Worm (Caenorhabditis elegans) whole organism, L4 larva: Measurements from ENCODE around the gene skr-19.

Source experiments
- F49E8.2 ChIP-seq: sonication (generic microtip); optimal IDR thresholded peaks from 2 replicates; lab custom pipeline; 2016; ENCODE audit warnings: missing compliant biosample characterization, mild to moderate bottlenecking, missing genetic modification characterization, borderline replicate concordance
- aha-1 ChIP-seq: fragments of 150-350 bp; peaks from one replicate; lab custom pipeline; 2014; ENCODE audit warnings: missing biosample characterization, missing genetic modification characterization
- hlh-30 ChIP-seq: sonication (generic microtip); optimal IDR thresholded peaks from 2 replicates; lab custom pipeline; 2017; ENCODE audit warnings: antibody characterized with exemption, mild to moderate bottlenecking, missing genetic modification characterization, missing compliant biosample characterization; ENCODE audit not compliant: insufficient read depth
- lin-39 ChIP-seq: fragments of 150-350 bp; optimal IDR thresholded peaks from 2 replicates; lab custom pipeline; 2014; ENCODE audit warnings: missing biosample characterization, missing genetic modification reagents, missing genetic modification characterization
- nhr-42 ChIP-seq: fragments of 200-800 bp; sonication (Bioruptor generic); IDR thresholded peaks from 2 replicates; pipeline ENCODE4 v1.3.6; 2022; ENCODE audit warnings: missing genetic modification characterization, missing compliant biosample characterization
- pha-4 ChIP-seq, 2 experiments: fragments of 150-350 bp in 1 of 2; fragments of 200-800 bp in 1 of 2; sonication (Bioruptor generic) in 1 of 2; IDR thresholded peaks in 1 of 2; optimal IDR thresholded peaks in 1 of 2; 2 replicates each; pipeline versions ENCODE4 v1.3.6 to Lab custom; 2014 to 2022; ENCODE audit warnings: missing genetic modification characterization in 2 of 2, missing genetic modification reagents in 2 of 2, missing biosample characterization in 1 of 2, missing compliant biosample characterization in 1 of 2
- php-3 ChIP-seq: fragments of 200-800 bp; sonication (Bioruptor generic); IDR thresholded peaks from 2 replicates; pipeline ENCODE4 v1.3.6; 2022; ENCODE audit warnings: missing genetic modification reagents, missing genetic modification characterization, missing compliant biosample characterization
- pqm-1 ChIP-seq: sonication (generic microtip); optimal IDR thresholded peaks from 2 replicates; lab custom pipeline; 2017; ENCODE audit warnings: missing biosample characterization, missing genetic modification characterization

DNA sequence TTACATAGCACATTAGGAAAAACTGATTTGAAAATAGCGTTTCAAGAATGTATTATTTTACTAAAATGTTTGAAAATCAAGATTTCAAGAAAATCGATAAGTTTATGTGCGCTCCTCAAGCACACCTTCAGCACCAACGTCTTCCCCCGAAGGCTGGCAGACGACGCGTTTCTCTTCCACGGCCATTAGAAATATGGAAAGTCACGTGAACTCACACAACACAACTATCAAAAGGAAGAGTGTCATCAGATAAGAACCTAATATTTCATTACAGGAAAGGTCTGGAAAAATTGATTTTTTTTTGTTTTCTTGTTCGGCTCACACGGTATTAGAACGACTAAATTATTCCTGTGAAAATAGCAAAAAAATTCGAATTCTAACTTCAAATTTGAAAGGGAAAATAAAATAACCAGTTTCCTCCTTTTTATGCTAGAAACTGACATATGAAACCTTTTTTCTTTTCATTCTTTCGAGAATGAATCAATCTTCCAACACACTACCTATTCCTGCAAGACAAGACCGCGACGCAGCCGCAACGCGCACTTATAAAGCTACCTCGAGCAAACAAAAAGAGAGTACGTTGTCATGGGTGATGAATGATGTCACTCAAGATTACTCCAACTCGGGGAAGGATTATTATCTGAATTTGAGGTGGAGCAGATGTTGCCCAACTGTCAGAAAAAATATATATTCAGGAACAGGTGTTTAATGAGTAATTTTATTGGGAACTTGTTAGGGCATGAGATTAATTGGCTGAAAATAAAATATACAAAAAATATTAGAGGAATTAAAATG is 800 bp upstream of the skr-19 start:
- TF ChIP-seq aha-1 (tag; lab: Kevin White, UChicago) = no peak
- peak; percentile 90 for TF ChIP-seq hlh-30
- peak; percentile 13 for TF ChIP-seq pqm-1 (tag; lab: Kevin White, UChicago)
- no peak for TF ChIP-seq lin-39 (tag; lab: Kevin White, UChicago)
- no peak for TF ChIP-seq pha-4 (GFP tag; IDR thresholded peaks at IDR 0.05; lab: Robert Waterston, UW)
- no peak for TF ChIP-seq pha-4 (tag; optimal IDR thresholded peaks at IDR 0.05; lab: Kevin White, UChicago)
- 0 out of 2 replicates have a peak, but pooled peaks have one; percentile 33 for TF ChIP-seq php-3 (GFP tag; lab: Robert Waterston, UW)
- TF ChIP-seq F49E8.2 (tag; lab: Kevin White, UChicago) = no peak
- no peak for TF ChIP-seq nhr-42
